Worm (Caenorhabditis elegans) whole organism, midembryonic: ENCODE results near the gene EGAP2.2.

Experiments
- T22C8.4 ChIP-seq: fragments of 200-800 bp; sonication (Bioruptor generic); IDR thresholded peaks from 2 replicates; pipeline ENCODE4 v1.3.6; 2022; ENCODE audit warnings: missing genetic modification characterization, missing compliant biosample characterization
- cog-1 ChIP-seq: sonication (generic microtip); optimal IDR thresholded peaks from 2 replicates; lab custom pipeline; 2016; ENCODE audit warnings: missing genetic modification characterization, missing compliant biosample characterization
- flt-1 ChIP-seq: fragments of 200-800 bp; sonication (Bioruptor generic); IDR thresholded peaks from 2 replicates; pipeline ENCODE4 v1.3.6; 2022; ENCODE audit warnings: missing genetic modification characterization, missing compliant biosample characterization
- med-1 ChIP-seq: sonication (generic microtip); optimal IDR thresholded peaks from 2 replicates; lab custom pipeline; 2017; ENCODE audit warnings: missing genetic modification characterization, mild to moderate bottlenecking, missing compliant biosample characterization, antibody characterized with exemption, missing genetic modification reagents; ENCODE audit not compliant: insufficient read depth
- ref-1 ChIP-seq: fragments of 200-800 bp; sonication (Bioruptor generic); conservative IDR thresholded peaks from 2 replicates; pipeline ENCODE4 v1.3.6; 2022; ENCODE audit warnings: missing genetic modification reagents, missing genetic modification characterization, missing compliant biosample characterization
- tab-1 ChIP-seq: fragments of 200-800 bp; sonication (Bioruptor generic); IDR thresholded peaks from 2 replicates; pipeline ENCODE4 v1.3.6; 2022; ENCODE audit warnings: missing genetic modification characterization, missing compliant biosample characterization
- ztf-23 ChIP-seq: fragments of 200-800 bp; sonication (Bioruptor generic); IDR thresholded peaks from 2 replicates; pipeline ENCODE4 v1.3.6; 2022; ENCODE audit warnings: missing genetic modification reagents, missing genetic modification characterization, missing compliant biosample characterization

DNA sequence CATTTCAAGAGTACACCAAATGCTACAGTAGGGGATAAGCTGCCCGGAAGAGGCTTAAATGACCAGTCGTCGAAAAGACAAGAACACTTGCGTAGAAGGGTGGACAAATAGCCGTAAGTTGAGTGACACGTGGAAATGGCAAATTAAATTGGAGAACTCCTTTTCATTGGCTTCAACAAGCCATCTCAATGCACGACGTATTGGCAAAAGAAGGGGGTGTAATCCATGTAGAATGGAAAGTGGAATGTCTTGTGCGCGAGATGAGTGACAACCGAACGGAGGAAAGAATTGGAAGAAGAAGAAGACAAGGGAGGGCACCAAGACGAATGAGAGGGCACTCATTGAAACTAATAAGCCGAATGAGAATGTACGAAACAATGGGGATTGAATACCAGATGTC, 1.0 kb upstream of the EGAP2.2 start:
- TF ChIP-seq cog-1 (tag; lab: Kevin White, UChicago), result no peak
- TF ChIP-seq tab-1, result 0 out of 2 replicates have a peak, but pooled peaks have one; percentile 41
- no peak for TF ChIP-seq flt-1 (GFP tag; lab: Robert Waterston, UW)
- no peak for TF ChIP-seq T22C8.4 (GFP tag; lab: Robert Waterston, UW)
- TF ChIP-seq ztf-23 (GFP tag; lab: Robert Waterston, UW), result no peak
- no peak for TF ChIP-seq ref-1
- TF ChIP-seq med-1 (GFP tag; lab: Kevin White, UChicago), result no peak
